Fruit fly (Drosophila melanogaster) whole organism, embryonic: ENCODE data around the gene CG5290.
A peak's percentile ranks its signal among the peaks of the same experiment; 100 is the strongest.

Experiments
- Antp ChIP-seq: fragments of 200-800 bp; sonication (Bioruptor generic); optimal IDR thresholded peaks from 3 replicates; lab custom pipeline; 2016; ENCODE audit warnings: missing biosample characterization, missing genetic modification characterization
- B-H2 ChIP-seq: fragments of 200-800 bp; sonication (Bioruptor generic); optimal IDR thresholded peaks from 2 replicates; lab custom pipeline; 2018; ENCODE audit warnings: missing biosample characterization, mild to moderate bottlenecking, missing genetic modification characterization
- CG11085 ChIP-seq: fragments of 200-800 bp; sonication (Bioruptor generic); IDR thresholded peaks from 2 replicates; pipeline ENCODE4 v1.3.6; 2022; ENCODE audit warnings: missing biosample characterization, missing genetic modification characterization
- CG11247 ChIP-seq: fragments of 200-800 bp; sonication (Bioruptor generic); IDR thresholded peaks from 2 replicates; pipeline ENCODE4 v1.3.6; 2022; ENCODE audit warnings: missing biosample characterization, missing genetic modification characterization
- CG11456 ChIP-seq: fragments of 200-800 bp; sonication (Bioruptor generic); IDR thresholded peaks from 3 replicates; pipeline ENCODE4 v1.3.6; 2022; ENCODE audit warnings: missing biosample characterization, missing genetic modification characterization
- CG13624 ChIP-seq: fragments of 200-800 bp; sonication (Bioruptor generic); optimal IDR thresholded peaks from 2 replicates; lab custom pipeline; 2016; ENCODE audit warnings: missing biosample characterization, missing genetic modification characterization
- CG13894 ChIP-seq: fragments of 200-800 bp; sonication (Bioruptor generic); optimal IDR thresholded peaks from 3 replicates; lab custom pipeline; 2018; ENCODE audit warnings: missing biosample characterization, mild to moderate bottlenecking, missing genetic modification characterization, moderate library complexity
- CG17361 ChIP-seq: fragments of 200-800 bp; sonication (Bioruptor generic); IDR thresholded peaks from 3 replicates; pipeline ENCODE4 v1.3.6; 2022; ENCODE audit warnings: missing biosample characterization, missing genetic modification characterization
- CG17912 ChIP-seq: fragments of 200-800 bp; sonication (Bioruptor generic); optimal IDR thresholded peaks from 2 replicates; lab custom pipeline; 2018; ENCODE audit warnings: missing biosample characterization, mild to moderate bottlenecking, missing genetic modification characterization
- CG1832 ChIP-seq: fragments of 200-800 bp; sonication (Bioruptor generic); optimal IDR thresholded peaks from 2 replicates; lab custom pipeline; 2017; ENCODE audit warnings: missing biosample characterization, mild to moderate bottlenecking, missing genetic modification characterization, inconsistent platforms
- CG18599 ChIP-seq: fragments of 200-800 bp; sonication (Bioruptor generic); optimal IDR thresholded peaks from 3 replicates; lab custom pipeline; 2017; ENCODE audit warnings: missing biosample characterization, missing genetic modification characterization, mild to moderate bottlenecking, moderate library complexity, missing genetic modification reagents
- CG31224 ChIP-seq: fragments of 200-800 bp; sonication (Bioruptor generic); IDR thresholded peaks from 2 replicates; pipeline ENCODE4 v1.3.6; 2022; ENCODE audit warnings: missing biosample characterization, missing genetic modification characterization
- CG6254 ChIP-seq: fragments of 200-800 bp; sonication (Bioruptor generic); optimal IDR thresholded peaks from 3 replicates; lab custom pipeline; 2017; ENCODE audit warnings: mild to moderate bottlenecking, missing biosample characterization, missing genetic modification reagents, missing genetic modification characterization
- CG6683 ChIP-seq: fragments of 200-800 bp; sonication (Bioruptor generic); optimal IDR thresholded peaks from 2 replicates; lab custom pipeline; 2017; ENCODE audit warnings: missing biosample characterization, mild to moderate bottlenecking, missing genetic modification characterization, missing genetic modification reagents
- CG7556 ChIP-seq: fragments of 200-800 bp; sonication (Bioruptor generic); optimal IDR thresholded peaks from 2 replicates; lab custom pipeline; 2017; ENCODE audit warnings: missing biosample characterization, mild to moderate bottlenecking, missing genetic modification characterization
- CG8478 ChIP-seq: fragments of >200 bp; optimal IDR thresholded peaks from 2 replicates; lab custom pipeline; 2018
- CG9876 ChIP-seq: fragments of 200-800 bp; sonication (Bioruptor generic); optimal IDR thresholded peaks from 2 replicates; lab custom pipeline; 2016; ENCODE audit warnings: missing biosample characterization, missing genetic modification characterization
- CTCF ChIP-seq: fragments of 200-800 bp; sonication (Bioruptor generic); optimal IDR thresholded peaks from 2 replicates; lab custom pipeline; 2017; ENCODE audit warnings: missing biosample characterization, mild to moderate bottlenecking, missing genetic modification characterization, moderate library complexity
- CrebB ChIP-seq: fragments of 200-800 bp; sonication (Bioruptor generic); optimal IDR thresholded peaks from 3 replicates; lab custom pipeline; 2018; ENCODE audit warnings: missing biosample characterization, mild to moderate bottlenecking, missing genetic modification characterization
- Drgx ChIP-seq: fragments of 200-800 bp; sonication (Bioruptor generic); IDR thresholded peaks from 2 replicates; pipeline ENCODE4 v1.3.6; 2022; ENCODE audit warnings: missing biosample characterization, missing genetic modification characterization
- HLH3B ChIP-seq: fragments of 200-800 bp; sonication (Bioruptor generic); IDR thresholded peaks from 2 replicates; pipeline ENCODE4 v1.3.6; 2022; ENCODE audit warnings: missing biosample characterization, missing genetic modification characterization
- Mad ChIP-seq: fragments of 200-800 bp; sonication (Bioruptor generic); optimal IDR thresholded peaks from 2 replicates; lab custom pipeline; 2016; ENCODE audit warnings: missing biosample characterization, missing genetic modification characterization
- Med ChIP-seq: fragments of 200-800 bp; sonication (Bioruptor generic); peaks from one replicate; lab custom pipeline; 2016; ENCODE audit warnings: missing biosample characterization, missing genetic modification characterization, mild to moderate bottlenecking, inconsistent platforms, moderate library complexity
- Mrtf ChIP-seq: fragments of 200-800 bp; sonication (Bioruptor generic); IDR thresholded peaks from 3 replicates; pipeline ENCODE4 v1.3.6; 2022; ENCODE audit warnings: missing biosample characterization, missing genetic modification characterization
- Rfx ChIP-seq: fragments of 200-800 bp; sonication (Bioruptor generic); IDR thresholded peaks from 2 replicates; pipeline ENCODE4 v1.3.6; 2022; ENCODE audit warnings: missing biosample characterization, missing genetic modification characterization
- Scr ChIP-seq: fragments of 200-800 bp; sonication (Bioruptor generic); IDR thresholded peaks from 2 replicates; pipeline ENCODE4 v1.3.6; 2022; ENCODE audit warnings: missing biosample characterization, missing genetic modification characterization; ENCODE audit not compliant: partially characterized antibody
- Sry-δ ChIP-seq: fragments of 200-800 bp; sonication (Bioruptor generic); optimal IDR thresholded peaks from 2 replicates; lab custom pipeline; 2016; ENCODE audit warnings: missing biosample characterization, missing genetic modification characterization
- aop ChIP-seq: fragments of 200-800 bp; sonication (Bioruptor generic); IDR thresholded peaks from 2 replicates; pipeline ENCODE4 v1.3.6; 2022; ENCODE audit warnings: missing biosample characterization, missing genetic modification characterization
- ato ChIP-seq: fragments of 200-800 bp; sonication (Bioruptor generic); IDR thresholded peaks from 2 replicates; pipeline ENCODE4 v1.3.6; 2022; ENCODE audit warnings: missing biosample characterization, missing genetic modification characterization; ENCODE audit not compliant: partially characterized antibody
- caup ChIP-seq: fragments of 200-800 bp; sonication (Bioruptor generic); optimal IDR thresholded peaks from 3 replicates; lab custom pipeline; 2017; ENCODE audit warnings: missing biosample characterization, mild to moderate bottlenecking, missing genetic modification characterization, moderate library complexity; ENCODE audit not compliant: severe bottlenecking
- cg ChIP-seq: fragments of 200-800 bp; sonication (Bioruptor generic); optimal IDR thresholded peaks from 3 replicates; lab custom pipeline; 2019; ENCODE audit warnings: missing biosample characterization, mild to moderate bottlenecking, missing genetic modification characterization, moderate library complexity
- chif ChIP-seq, 2 experiments: fragments of 200-800 bp; sonication (Bioruptor generic); optimal IDR thresholded peaks; 3 replicates each; lab custom pipeline; 2016; ENCODE audit warnings: missing biosample characterization in 2 of 2, missing genetic modification characterization in 2 of 2
- chm ChIP-seq: fragments of 200-800 bp; sonication (Bioruptor generic); IDR thresholded peaks from 2 replicates; pipeline ENCODE4 v1.3.6; 2022; ENCODE audit warnings: missing biosample characterization, missing genetic modification characterization
- croc ChIP-seq: fragments of 200-800 bp; sonication (Bioruptor generic); conservative IDR thresholded peaks from 3 replicates; pipeline ENCODE4 v1.3.6; 2022; ENCODE audit warnings: missing biosample characterization, missing genetic modification characterization
- cwo ChIP-seq: fragments of 200-800 bp; sonication (Bioruptor generic); optimal IDR thresholded peaks from 3 replicates; lab custom pipeline; 2017; ENCODE audit warnings: missing biosample characterization, missing genetic modification characterization, mild to moderate bottlenecking, moderate library complexity, missing genetic modification reagents
- danr ChIP-seq: fragments of 200-800 bp; sonication (Bioruptor generic); IDR thresholded peaks from 2 replicates; pipeline ENCODE4 v1.3.6; 2022; ENCODE audit warnings: missing biosample characterization, missing genetic modification characterization
- gce ChIP-seq: fragments of 200-800 bp; sonication (Bioruptor generic); IDR thresholded peaks from 3 replicates; pipeline ENCODE4 v1.3.6; 2022; ENCODE audit warnings: missing biosample characterization, missing genetic modification characterization
- gt ChIP-seq: fragments of 200-800 bp; sonication (Bioruptor generic); IDR thresholded peaks from 2 replicates; pipeline ENCODE4 v1.3.6; 2022; ENCODE audit warnings: missing biosample characterization, missing genetic modification characterization
- ken ChIP-seq: fragments of 200-800 bp; sonication (Bioruptor generic); IDR thresholded peaks from 3 replicates; pipeline ENCODE4 v1.3.6; 2022; ENCODE audit warnings: missing biosample characterization, missing genetic modification characterization
- nerfin-2 ChIP-seq: fragments of 200-800 bp; sonication (Bioruptor generic); IDR thresholded peaks from 2 replicates; pipeline ENCODE4 v1.3.6; 2022; ENCODE audit warnings: missing biosample characterization, missing genetic modification characterization; ENCODE audit not compliant: partially characterized antibody
- pan ChIP-seq, 4 experiments: fragments of >200 bp in 3 of 4; fragments of 200-800 bp in 1 of 4; sonication (Bioruptor generic) in 1 of 4; optimal IDR thresholded peaks in 3 of 4; IDR thresholded peaks in 1 of 4; 2 replicates each; pipeline versions ENCODE4 v1.3.6 to Lab custom; 2017 to 2022; ENCODE audit warnings: missing biosample characterization in 2 of 4, missing genetic modification characterization in 2 of 4, mixed read lengths in 1 of 4
- peb ChIP-seq: fragments of 200-800 bp; sonication (Bioruptor generic); IDR thresholded peaks from 2 replicates; pipeline ENCODE4 v1.3.6; 2022; ENCODE audit warnings: missing biosample characterization, missing genetic modification characterization
- schlank ChIP-seq: fragments of 200-800 bp; sonication (Bioruptor generic); optimal IDR thresholded peaks from 2 replicates; lab custom pipeline; 2018; ENCODE audit warnings: missing biosample characterization, mild to moderate bottlenecking, missing genetic modification characterization
- so ChIP-seq: fragments of 200-800 bp; sonication (Bioruptor generic); IDR thresholded peaks from 3 replicates; pipeline ENCODE4 v1.3.6; 2022; ENCODE audit warnings: missing biosample characterization, missing genetic modification characterization
- sob ChIP-seq: fragments of 200-800 bp; sonication (Bioruptor generic); IDR thresholded peaks from 2 replicates; pipeline ENCODE4 v1.3.6; 2022; ENCODE audit warnings: missing biosample characterization, missing genetic modification characterization
- stc ChIP-seq: fragments of 200-800 bp; sonication (Bioruptor generic); IDR thresholded peaks from 2 replicates; pipeline ENCODE4 v1.3.6; 2022; ENCODE audit warnings: missing biosample characterization, missing genetic modification characterization
- stwl ChIP-seq: fragments of 200-800 bp; sonication (Bioruptor generic); optimal IDR thresholded peaks from 3 replicates; lab custom pipeline; 2018; ENCODE audit warnings: missing biosample characterization, mild to moderate bottlenecking, missing genetic modification characterization, moderate library complexity
- tna ChIP-seq: fragments of 200-800 bp; sonication (Bioruptor generic); IDR thresholded peaks from 2 replicates; pipeline ENCODE4 v1.3.6; 2022; ENCODE audit warnings: missing biosample characterization, missing genetic modification characterization; ENCODE audit not compliant: partially characterized antibody
- ttk ChIP-seq: fragments of 200-800 bp; sonication (Bioruptor generic); IDR thresholded peaks from 2 replicates; pipeline ENCODE4 v2.1.2; 2022; ENCODE audit warnings: missing biosample characterization, missing genetic modification characterization
- vvl ChIP-seq: fragments of 200-800 bp; sonication (Bioruptor generic); IDR thresholded peaks from 2 replicates; pipeline ENCODE4 v1.3.6; 2022; ENCODE audit warnings: missing biosample characterization, missing genetic modification characterization
- zfh1 ChIP-seq: fragments of 200-800 bp; sonication (Bioruptor generic); IDR thresholded peaks from 3 replicates; pipeline ENCODE4 v1.3.6; 2022; ENCODE audit warnings: missing biosample characterization, missing genetic modification characterization

The CG5290 gene

DNA sequence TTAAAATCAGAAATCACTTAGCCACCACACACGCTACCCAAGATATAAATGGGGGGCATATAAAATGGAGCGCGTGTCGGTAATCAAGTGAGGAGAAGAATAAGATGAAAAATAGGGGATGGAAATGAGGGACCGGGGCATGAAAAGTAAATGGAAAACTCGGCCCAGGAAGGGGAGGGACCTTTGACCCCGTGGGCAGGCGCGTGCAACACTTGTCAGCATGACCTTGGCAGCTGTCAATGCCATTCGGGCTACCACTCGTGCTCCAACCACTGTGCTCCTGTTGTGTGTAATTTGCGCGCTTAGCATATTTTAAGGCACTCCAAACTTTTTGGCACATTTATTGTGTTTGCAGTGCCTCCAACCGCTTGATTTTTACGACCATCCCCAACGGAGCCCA, 34.0 kb upstream of the CG5290 start (continued):
- TF ChIP-seq croc (GFP tag; lab: Robert Waterston, UW) (no peak), Antp (GFP tag; lab: Kevin White, UChicago) (no peak), CG7556 (GFP tag; lab: Kevin White, UChicago) (no peak), Scr (GFP tag; lab: Robert Waterston, UW) (no peak), nerfin-2 (GFP tag; lab: Robert Waterston, UW) (no peak), CG18599 (peak; percentile 9), Rfx (GFP tag; lab: Robert Waterston, UW) (no peak; the same call in 1 of the 2 replicates), so (GFP tag; lab: Robert Waterston, UW) (no peak), CG13894 (tag; lab: Kevin White, UChicago) (peak; percentile 47), CG9876 (GFP tag; lab: Kevin White, UChicago) (no peak)

DNA sequence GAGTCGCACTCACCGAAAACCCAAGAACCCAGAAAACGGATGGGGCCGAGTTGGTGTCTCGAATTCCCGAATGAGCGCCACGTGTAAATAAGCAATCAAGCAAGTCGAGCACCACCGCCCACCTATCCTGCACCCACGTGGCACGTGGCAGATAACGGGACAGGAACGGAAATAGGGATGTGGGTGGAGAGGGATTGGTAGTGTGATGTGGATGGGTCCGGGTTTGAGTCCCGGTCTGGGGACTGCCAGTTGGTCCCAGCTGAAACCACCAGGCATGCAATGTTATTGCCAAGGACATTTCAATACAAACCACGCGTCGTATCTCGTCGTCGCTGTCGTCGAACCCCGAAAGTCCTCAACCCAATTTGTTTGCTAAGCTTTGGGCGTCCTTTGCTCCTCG, 33.1 kb upstream of the CG5290 start:
- TF ChIP-seq CG11456 (GFP tag; lab: Robert Waterston, UW) (0 out of 3 replicates have a peak, but pooled peaks have one; percentile 11), Sry-δ (GFP tag; lab: Kevin White, UChicago) (no peak), CG17912 (GFP tag; lab: Kevin White, UChicago) (no peak), pan (optimal IDR thresholded peaks at IDR 0.05; lab: Kevin White, UChicago) (no peak), pan (GFP tag; optimal IDR thresholded peaks at IDR 0.05 in 1 of 2, IDR thresholded peaks at IDR 0.05 in 1 of 2) (no peak), gce (GFP tag; lab: Robert Waterston, UW) (no peak), CG11247 (no peak), Mad (no peak), CG1832 (no peak), schlank (tag; lab: Kevin White, UChicago) (no peak), CG6683 (GFP tag; lab: Kevin White, UChicago) (no peak), B-H2 (GFP tag; lab: Kevin White, UChicago) (no peak), CrebB (tag; lab: Kevin White, UChicago) (no peak), ttk (GFP tag; lab: Robert Waterston, UW) (no peak), peb (GFP tag; lab: Robert Waterston, UW) (no peak), stc (GFP tag; lab: Robert Waterston, UW) (no peak), sob (GFP tag; lab: Robert Waterston, UW) (no peak), cg (no peak), zfh1 (GFP tag; lab: Robert Waterston, UW) (0 out of 3 replicates have a peak, but pooled peaks have one; percentile 20), ken (GFP tag; lab: Robert Waterston, UW) (no peak), tna (GFP tag; lab: Robert Waterston, UW) (no peak), CG8478 (lab: Kevin White, UChicago) (peak; percentile 60), vvl (GFP tag; lab: Robert Waterston, UW) (no peak), stwl (no peak), cwo (GFP tag; lab: Kevin White, UChicago) (peak; percentile 67), danr (GFP tag; lab: Robert Waterston, UW) (no peak), CG11085 (GFP tag; lab: Robert Waterston, UW) (no peak), gt (no peak), CG6254 (GFP tag; lab: Kevin White, UChicago) (no peak), Med (peak; percentile 31), Mrtf (GFP tag; lab: Robert Waterston, UW) (no peak), chm (GFP tag; lab: Robert Waterston, UW) (no peak), ato (GFP tag; lab: Robert Waterston, UW) (no peak), CG17361 (GFP tag; lab: Robert Waterston, UW) (no peak), HLH3B (GFP tag; lab: Robert Waterston, UW) (no peak), chif (GFP tag; optimal IDR thresholded peaks at IDR 0.05; lab: Kevin White, UChicago) (no peak), Drgx (GFP tag; lab: Robert Waterston, UW) (no peak), CG31224 (GFP tag; lab: Robert Waterston, UW) (peak; percentile 82; the same call in 1 of the 2 replicates), CG13624 (GFP tag; lab: Kevin White, UChicago) (no peak), aop (GFP tag; lab: Robert Waterston, UW) (no peak), CTCF (GFP tag; lab: Kevin White, UChicago) (no peak), caup (no peak)
